Fruit fly (Drosophila melanogaster): ENCODE data around the gene myo.

myo gene

dm6 chr4:696638-697037, 783 bp upstream of the myo start (continued):
- TF ChIP-seq Aef1 (GFP tag; IDR thresholded peaks at IDR 0.05) (no peak), lilli (GFP tag; optimal IDR thresholded peaks at IDR 0.05) (peak; percentile 47), CG18599 (GFP tag; optimal IDR thresholded peaks at IDR 0.05) (no peak), jing (GFP tag; optimal IDR thresholded peaks at IDR 0.05) (no peak), H15 (GFP tag; IDR thresholded peaks at IDR 0.05) (no peak), CG7928 (GFP tag; optimal IDR thresholded peaks at IDR 0.05) (peak; percentile 12), eyg (GFP tag; optimal IDR thresholded peaks at IDR 0.05) (peak; percentile 7), br (optimal IDR thresholded peaks at IDR 0.05) (no peak), NfI (GFP tag; optimal IDR thresholded peaks at IDR 0.05) (no peak), wek (GFP tag; optimal IDR thresholded peaks at IDR 0.05) (no peak), Abd-B (GFP tag; optimal IDR thresholded peaks at IDR 0.05) (no peak), CG12769 (tag; optimal IDR thresholded peaks at IDR 0.05) (peak; percentile 58), Dll (GFP tag; IDR thresholded peaks at IDR 0.05; ENCODE audit: partially characterized antibody) (peak; percentile 92), BEAF-32 (GFP tag; optimal IDR thresholded peaks at IDR 0.05) (peak; percentile 96), Dref (GFP tag; IDR thresholded peaks at IDR 0.05) (no peak; the same call in 1 of the 2 replicates), CG8359 (GFP tag; optimal IDR thresholded peaks at IDR 0.05; ENCODE audit: borderline replicate concordance) (no peak), D (optimal IDR thresholded peaks at IDR 0.05) (no peak), D (GFP tag; optimal IDR thresholded peaks at IDR 0.05) (no peak), Tbp (GFP tag; optimal IDR thresholded peaks at IDR 0.05) (no peak), Ada2b (GFP tag; IDR thresholded peaks at IDR 0.05) (no peak), dmrt11E (tag; optimal IDR thresholded peaks at IDR 0.05) (peak; percentile 1), sens-2 (GFP tag; IDR thresholded peaks at IDR 0.05) (no peak), YL-1 (GFP tag; optimal IDR thresholded peaks at IDR 0.05) (peak; percentile 29), hb (GFP tag; IDR thresholded peaks at IDR 0.05; ENCODE audit: partially characterized antibody) (no peak), nerfin-2 (GFP tag; IDR thresholded peaks at IDR 0.05; ENCODE audit: partially characterized antibody) (no peak), Sin3A (optimal IDR thresholded peaks at IDR 0.05) (no peak), HLH3B (GFP tag; IDR thresholded peaks at IDR 0.05) (no peak), CG6791 (GFP tag; IDR thresholded peaks at IDR 0.05; ENCODE audit: partially characterized antibody) (no peak), sd (tag; optimal IDR thresholded peaks at IDR 0.05) (no peak), CG3065 (GFP tag; optimal IDR thresholded peaks at IDR 0.05) (no peak), CG14014 (GFP tag; IDR thresholded peaks at IDR 0.05) (peak; percentile 46; the same call in 1 of the 2 replicates), fd96Cb (tag; optimal IDR thresholded peaks at IDR 0.05) (no peak), CG10959 (GFP tag; IDR thresholded peaks at IDR 0.05) (no peak), peb (GFP tag; IDR thresholded peaks at IDR 0.05) (no peak), jigr1 (GFP tag; IDR thresholded peaks at IDR 0.05) (no peak), otp (GFP tag; IDR thresholded peaks at IDR 0.05) (no peak), H2.0 (GFP tag; IDR thresholded peaks at IDR 0.05) (no peak), CG30431 (GFP tag; optimal IDR thresholded peaks at IDR 0.05) (no peak), knrl (GFP tag; IDR thresholded peaks at IDR 0.05; ENCODE audit: partially characterized antibody) (peak; percentile 98; the same call in 2 of the 3 replicates), Atf3 (GFP tag; optimal IDR thresholded peaks at IDR 0.05) (no peak), dpn (GFP tag; optimal IDR thresholded peaks at IDR 0.05) (peak; percentile 35 to 55), salm (tag; optimal IDR thresholded peaks at IDR 0.05) (no peak), Ptx1 (GFP tag; IDR thresholded peaks at IDR 0.05) (no peak), gsb (GFP tag; IDR thresholded peaks at IDR 0.05) (no peak), bab2 (GFP tag; optimal IDR thresholded peaks at IDR 0.05) (no peak), bsh (GFP tag; optimal IDR thresholded peaks at IDR 0.05) (peak in 1 of 2 experiments; percentile 11), Spps (tag; optimal IDR thresholded peaks at IDR 0.05) (no peak), sna (GFP tag; IDR thresholded peaks at IDR 0.05; ENCODE audit: partially characterized antibody) (no peak; the same call in 1 of the 2 replicates), E2f1 (GFP tag; IDR thresholded peaks at IDR 0.05) (no peak), cwo (GFP tag; optimal IDR thresholded peaks at IDR 0.05) (no peak), chm (GFP tag; IDR thresholded peaks at IDR 0.05) (no peak), CG2889 (GFP tag; IDR thresholded peaks at IDR 0.05) (no peak)
